Fruit fly (Drosophila melanogaster): ENCODE results near the gene CG34277.

DNA sequence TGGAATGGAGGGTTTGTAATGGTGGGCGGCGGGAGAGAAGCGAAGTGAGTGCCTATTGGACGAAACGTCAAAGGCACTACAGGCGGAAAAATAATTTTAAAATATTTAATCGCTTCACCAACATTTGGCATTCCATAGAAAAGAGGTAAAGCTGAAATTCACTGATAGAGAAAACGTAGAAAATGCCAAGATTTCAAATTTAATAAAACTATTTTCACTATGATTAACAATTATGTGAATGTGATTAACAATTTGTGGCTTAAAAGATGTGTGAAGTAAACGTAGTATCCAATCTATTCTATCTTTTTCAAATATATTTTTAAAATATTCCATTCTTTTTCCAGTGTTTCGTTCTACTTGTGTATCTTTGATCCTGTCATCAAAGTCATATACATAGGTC is 20.1 kb downstream of the CG34277 start:
- TF ChIP-seq Hr39 (optimal IDR thresholded peaks at IDR 0.05) (no peak), pan (optimal IDR thresholded peaks at IDR 0.05) (no peak), pan (GFP tag; optimal IDR thresholded peaks at IDR 0.05 in 1 of 2, IDR thresholded peaks at IDR 0.05 in 1 of 2) (no peak), CG17359 (tag; optimal IDR thresholded peaks at IDR 0.05) (no peak), CG17912 (GFP tag; optimal IDR thresholded peaks at IDR 0.05) (no peak), CG11696 (GFP tag; IDR thresholded peaks at IDR 0.05) (no peak), grau (tag; optimal IDR thresholded peaks at IDR 0.05) (no peak), grn (GFP tag; optimal IDR thresholded peaks at IDR 0.05) (no peak), CG1233 (GFP tag; optimal IDR thresholded peaks at IDR 0.05) (no peak), CG5180 (GFP tag; optimal IDR thresholded peaks at IDR 0.05) (no peak), CG2889 (GFP tag; IDR thresholded peaks at IDR 0.05) (no peak), CG9932 (GFP tag; IDR thresholded peaks at IDR 0.05) (no peak)
